Worm (Caenorhabditis elegans): ENCODE results near the gene hmg-1.2.

Gene hmg-1.2

ce11 chrIII:6280070-6280596, at the start of gene hmg-1.2:
Gene hmg-1.2 (plus strand): TSS chrIII:6280380.
- TF ChIP-seq dmd-4 (tag; optimal IDR thresholded peaks at IDR 0.05) = peak; percentile 55
- no peak for TF ChIP-seq mbf-1 (tag; optimal IDR thresholded peaks at IDR 0.05)
- TF ChIP-seq R02D3.7 (tag; optimal IDR thresholded peaks at IDR 0.05) = no peak
- TF ChIP-seq zag-1 (tag; optimal IDR thresholded peaks at IDR 0.05) = peak; percentile 52
- no peak for TF ChIP-seq nhr-11 (tag; optimal IDR thresholded peaks at IDR 0.05)
- TF ChIP-seq gmeb-1 (tag; optimal IDR thresholded peaks at IDR 0.05) = peak; percentile 60
- peak; percentile 87 for TF ChIP-seq nhr-6 (tag; optimal IDR thresholded peaks at IDR 0.05)
- TF ChIP-seq egl-27 (tag; optimal IDR thresholded peaks at IDR 0.05) = peak; percentile 88
- peak; percentile 76 for TF ChIP-seq blmp-1 (tag; optimal IDR thresholded peaks at IDR 0.05; ENCODE audit: insufficient read depth)
- TF ChIP-seq lin-39 (tag; optimal IDR thresholded peaks at IDR 0.05) = no peak
- peak; percentile 83 for TF ChIP-seq C34F6.9 (tag; optimal IDR thresholded peaks at IDR 0.05)
- TF ChIP-seq fos-1 (tag; optimal IDR thresholded peaks at IDR 0.05) = peak; percentile 68
- no peak for TF ChIP-seq elt-1 (tag; optimal IDR thresholded peaks at IDR 0.05)
- TF ChIP-seq Y55F3AM.14 (GFP tag; optimal IDR thresholded peaks at IDR 0.05) = peak; percentile 67
- TF ChIP-seq nhr-129 (tag; optimal IDR thresholded peaks at IDR 0.05) = peak; percentile 93
- TF ChIP-seq ztf-4 (tag; optimal IDR thresholded peaks at IDR 0.05) = peak; percentile 73
- TF ChIP-seq lsy-2 (tag; optimal IDR thresholded peaks at IDR 0.05) = peak; percentile 27 to 83
- no peak for TF ChIP-seq peb-1 (tag; optimal IDR thresholded peaks at IDR 0.05)
- TF ChIP-seq ceh-82 (tag; optimal IDR thresholded peaks at IDR 0.05) = no peak
- TF ChIP-seq F13H6.1 (tag; optimal IDR thresholded peaks at IDR 0.05) = peak; percentile 95
- no peak for TF ChIP-seq ama-1 (optimal IDR thresholded peaks at IDR 0.05)
- TF ChIP-seq nhr-12 (tag; optimal IDR thresholded peaks at IDR 0.05) = no peak
- no peak for TF ChIP-seq aly-2 (tag; optimal IDR thresholded peaks at IDR 0.05)
- no peak for TF ChIP-seq unc-39 (tag; optimal IDR thresholded peaks at IDR 0.05)
- peak; percentile 92 for TF ChIP-seq sma-9 (GFP tag; optimal IDR thresholded peaks at IDR 0.05)
- TF ChIP-seq sma-9 (tag; optimal IDR thresholded peaks at IDR 0.05) = no peak
- TF ChIP-seq mab-5 (tag; optimal IDR thresholded peaks at IDR 0.05) = peak; percentile 43
- peak; percentile 35 for TF ChIP-seq alr-1 (tag; optimal IDR thresholded peaks at IDR 0.05)
- no peak for TF ChIP-seq ztf-11 (tag; optimal IDR thresholded peaks at IDR 0.05)
- peak; percentile 54 for TF ChIP-seq lin-13 (GFP tag; optimal IDR thresholded peaks at IDR 0.05)
- peak; percentile 82 for TF ChIP-seq unc-55 (GFP tag; optimal IDR thresholded peaks at IDR 0.05)
- TF ChIP-seq nhr-21 (tag; optimal IDR thresholded peaks at IDR 0.05) = peak; percentile 89
- peak; percentile 64 for TF ChIP-seq ceh-16 (tag; optimal IDR thresholded peaks at IDR 0.05)
- TF ChIP-seq ZK546.5 (tag; optimal IDR thresholded peaks at IDR 0.05) = peak; percentile 5
- TF ChIP-seq nhr-77 (tag; optimal IDR thresholded peaks at IDR 0.05) = no peak
- peak; percentile 74 for TF ChIP-seq sma-3 (GFP tag; optimal IDR thresholded peaks at IDR 0.05)
- peak; percentile 83 for TF ChIP-seq nhr-25 (tag; optimal IDR thresholded peaks at IDR 0.05)
- TF ChIP-seq unc-62 (GFP tag; optimal IDR thresholded peaks at IDR 0.05) = peak; percentile 44
- TF ChIP-seq crh-2 (tag; optimal IDR thresholded peaks at IDR 0.05) = peak; percentile 83
- TF ChIP-seq nhr-10 (tag; optimal IDR thresholded peaks at IDR 0.05) = no peak
- no peak for TF ChIP-seq ztf-1 (GFP tag; conservative IDR thresholded peaks at IDR 0.05)
- TF ChIP-seq nhr-237 (tag; optimal IDR thresholded peaks at IDR 0.05) = no peak
- peak; percentile 66 for TF ChIP-seq snpc-4 (tag; optimal IDR thresholded peaks at IDR 0.05)
- no peak for TF ChIP-seq skn-1 (tag; optimal IDR thresholded peaks at IDR 0.05)
- peak; percentile 54 to 75 for TF ChIP-seq mdl-1 (tag; optimal IDR thresholded peaks at IDR 0.05)
- peak; percentile 43 for TF ChIP-seq lin-11 (tag; optimal IDR thresholded peaks at IDR 0.05)
- peak; percentile 65 for TF ChIP-seq sem-4 (tag; optimal IDR thresholded peaks at IDR 0.05)
- no peak for TF ChIP-seq elt-3 (tag; optimal IDR thresholded peaks at IDR 0.05)
- no peak for TF ChIP-seq nhr-23 (tag; optimal IDR thresholded peaks at IDR 0.05)

Measured in whole organism, L2 larva.